Fruit fly (Drosophila melanogaster): ENCODE results near the gene skl.
A peak's percentile ranks its signal among the peaks of the same experiment; 100 is the strongest.

skl gene

dm6 chr3L:18460987-18461403 is 21.3 kb upstream of the skl start, which contains the start of gene CG32196 (continued):
- no peak for TF ChIP-seq vvl (GFP tag; IDR thresholded peaks at IDR 0.05)
- peak; percentile 71 for TF ChIP-seq CG31224 (GFP tag; IDR thresholded peaks at IDR 0.05)
- TF ChIP-seq sob (GFP tag; IDR thresholded peaks at IDR 0.05), result peak; percentile 85
- TF ChIP-seq klu (GFP tag; IDR thresholded peaks at IDR 0.05), result peak; percentile 81; the same call in 1 of the 2 replicates
- TF ChIP-seq CG11723 (GFP tag; optimal IDR thresholded peaks at IDR 0.05), result peak; percentile 46
- peak; percentile 78 for TF ChIP-seq CG9215 (GFP tag; IDR thresholded peaks at IDR 0.05)
- peak; percentile 77; the same call in 2 of the 3 replicates for TF ChIP-seq ci (GFP tag; IDR thresholded peaks at IDR 0.05)
- TF ChIP-seq Hr3 (GFP tag; optimal IDR thresholded peaks at IDR 0.05), result peak; percentile 82
- TF ChIP-seq cwo (GFP tag; optimal IDR thresholded peaks at IDR 0.05), result peak; percentile 75
- peak; percentile 10 for TF ChIP-seq Sry-δ (GFP tag; optimal IDR thresholded peaks at IDR 0.05)
- no peak for TF ChIP-seq NC2β (GFP tag; optimal IDR thresholded peaks at IDR 0.05)
- no peak for TF ChIP-seq CG12236 (GFP tag; optimal IDR thresholded peaks at IDR 0.05)
- peak; percentile 86 for TF ChIP-seq CG11695 (GFP tag; IDR thresholded peaks at IDR 0.05)
- no peak for TF ChIP-seq CG13287 (GFP tag; IDR thresholded peaks at IDR 0.05; ENCODE audit: partially characterized antibody)
- TF ChIP-seq hkb (optimal IDR thresholded peaks at IDR 0.05), result no peak
- TF ChIP-seq hkb (GFP tag; IDR thresholded peaks at IDR 0.05), result peak; percentile 78
- peak; percentile 85 for TF ChIP-seq D19A (tag; optimal IDR thresholded peaks at IDR 0.05)
- peak; percentile 70; the same call in 2 of the 3 replicates for TF ChIP-seq CG11093 (GFP tag; IDR thresholded peaks at IDR 0.05)
- peak; percentile 81 for TF ChIP-seq esg (GFP tag; conservative IDR thresholded peaks at IDR 0.05)
- TF ChIP-seq gt (GFP tag; IDR thresholded peaks at IDR 0.05), result peak; percentile 62; the same call in 1 of the 2 replicates
- peak; percentile 75 for TF ChIP-seq Nf-YB (GFP tag; optimal IDR thresholded peaks at IDR 0.05)
- peak; percentile 88 for TF ChIP-seq CG14710 (tag; optimal IDR thresholded peaks at IDR 0.05)
- TF ChIP-seq da (GFP tag; optimal IDR thresholded peaks at IDR 0.05), result no peak
- TF ChIP-seq Xrp1 (GFP tag; IDR thresholded peaks at IDR 0.05), result peak; percentile 91
- TF ChIP-seq vnd (GFP tag; IDR thresholded peaks at IDR 0.05; ENCODE audit: partially characterized antibody), result no peak
- TF ChIP-seq CG3726 (GFP tag; IDR thresholded peaks at IDR 0.05), result no peak
- peak; percentile 48 for TF ChIP-seq CG15514 (GFP tag; optimal IDR thresholded peaks at IDR 0.05)
- TF ChIP-seq fd64A (GFP tag; optimal IDR thresholded peaks at IDR 0.05), result peak; percentile 60
- TF ChIP-seq CG18619 (GFP tag; optimal IDR thresholded peaks at IDR 0.05), result peak; percentile 74
- TF ChIP-seq bbx (GFP tag; IDR thresholded peaks at IDR 0.05; ENCODE audit: partially characterized antibody), result no peak
- TF ChIP-seq dysf (GFP tag; IDR thresholded peaks at IDR 0.05), result peak; percentile 87
- TF ChIP-seq E2f1 (GFP tag; IDR thresholded peaks at IDR 0.05), result peak; percentile 85
- TF ChIP-seq bcd (GFP tag; optimal IDR thresholded peaks at IDR 0.05), result peak; percentile 85
- TF ChIP-seq en (GFP tag; optimal IDR thresholded peaks at IDR 0.05), result no peak
- peak; percentile 74 for TF ChIP-seq CG6765 (GFP tag; optimal IDR thresholded peaks at IDR 0.05)
- TF ChIP-seq HLH4C (GFP tag; IDR thresholded peaks at IDR 0.05; ENCODE audit: partially characterized antibody), result no peak
- peak; percentile 93 for TF ChIP-seq CG12391 (tag; optimal IDR thresholded peaks at IDR 0.05)
- peak; percentile 73 for TF ChIP-seq odd (GFP tag; optimal IDR thresholded peaks at IDR 0.05)
- peak; percentile 87 for TF ChIP-seq lab (GFP tag; optimal IDR thresholded peaks at IDR 0.05)
- peak in 1 of 2 experiments; percentile 94 for TF ChIP-seq Hr51 (GFP tag; optimal IDR thresholded peaks at IDR 0.05)
- TF ChIP-seq croc (GFP tag; conservative IDR thresholded peaks at IDR 0.05), result peak; percentile 77
- 0 out of 2 replicates have a peak, but pooled peaks have one; percentile 38 for TF ChIP-seq dimm (GFP tag; IDR thresholded peaks at IDR 0.05)
- no peak for TF ChIP-seq ash1 (GFP tag; optimal IDR thresholded peaks at IDR 0.05)
- TF ChIP-seq B-H2 (GFP tag; optimal IDR thresholded peaks at IDR 0.05), result peak; percentile 53
- TF ChIP-seq CG14441 (GFP tag; IDR thresholded peaks at IDR 0.05), result peak; percentile 79
- TF ChIP-seq CG6175 (GFP tag; IDR thresholded peaks at IDR 0.05), result no peak; the same call in 2 of the 3 replicates
- TF ChIP-seq CG11456 (GFP tag; IDR thresholded peaks at IDR 0.05), result peak; percentile 79; the same call in 1 of the 3 replicates
- TF ChIP-seq Spps (tag; optimal IDR thresholded peaks at IDR 0.05), result peak; percentile 71
- TF ChIP-seq CG3847 (GFP tag; IDR thresholded peaks at IDR 0.05), result peak; percentile 83
- no peak for TF ChIP-seq Bgb (GFP tag; IDR thresholded peaks at IDR 0.05; ENCODE audit: partially characterized antibody)
- peak; percentile 72 for TF ChIP-seq Deaf1 (tag; optimal IDR thresholded peaks at IDR 0.05)

All from whole organism, embryonic.